Worm (Caenorhabditis elegans): ENCODE results near the gene nhr-50.

DNA sequence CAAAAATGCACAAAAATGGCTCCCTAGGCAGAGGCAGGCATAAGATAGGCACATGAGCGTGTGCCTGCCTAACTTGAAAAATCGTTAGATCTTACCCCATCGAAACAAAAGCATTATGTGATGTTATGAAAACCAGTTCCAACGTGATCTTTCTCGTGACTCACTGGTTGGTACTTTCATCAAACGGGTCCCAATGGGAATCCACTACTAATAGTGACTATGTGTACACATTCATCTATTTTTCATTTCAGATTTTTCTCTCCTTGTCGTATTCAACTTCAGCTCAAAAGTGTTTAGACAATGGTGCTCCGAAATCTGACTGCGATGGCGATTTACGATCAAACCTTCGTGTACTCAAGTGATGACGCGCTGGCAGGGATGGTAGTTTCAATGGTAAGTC, 17.2 kb upstream of the nhr-50 start, which contains the start of gene srx-43:
- TF ChIP-seq dve-1 (tag; optimal IDR thresholded peaks at IDR 0.05) (no peak), tbx-2 (tag; optimal IDR thresholded peaks at IDR 0.05) (no peak), pag-3 (tag; optimal IDR thresholded peaks at IDR 0.05; ENCODE audit: borderline replicate concordance) (no peak), C38D4.7 (GFP tag; optimal IDR thresholded peaks at IDR 0.05) (no peak), lin-11 (tag; optimal IDR thresholded peaks at IDR 0.05) (no peak)

Measured in whole organism, late embryonic.